Fruit fly (Drosophila melanogaster) whole organism, embryonic: ENCODE data around the gene mat.

ENCODE experiments used
- CG12659 ChIP-seq: fragments of 200-800 bp; sonication (Bioruptor generic); optimal IDR thresholded peaks from 3 replicates; lab custom pipeline; 2017; ENCODE audit warnings: mild to moderate bottlenecking, missing biosample characterization, missing genetic modification reagents, missing genetic modification characterization
- CG14667 ChIP-seq: fragments of 200-800 bp; sonication (Bioruptor generic); IDR thresholded peaks from 2 replicates; pipeline ENCODE4 v1.3.6; 2022; ENCODE audit warnings: missing biosample characterization, missing genetic modification characterization
- CG2199 ChIP-seq: fragments of 200-800 bp; sonication (Bioruptor generic); IDR thresholded peaks from 3 replicates; pipeline ENCODE4 v1.3.6; 2022; ENCODE audit warnings: missing biosample characterization, missing genetic modification characterization
- CG2678 ChIP-seq: fragments of 200-800 bp; sonication (Bioruptor generic); optimal IDR thresholded peaks from 3 replicates; lab custom pipeline; 2019; ENCODE audit warnings: missing biosample characterization, mild to moderate bottlenecking, missing genetic modification characterization, moderate library complexity
- CG4282 ChIP-seq: fragments of 200-800 bp; sonication (Bioruptor generic); optimal IDR thresholded peaks from 2 replicates; lab custom pipeline; 2016; ENCODE audit warnings: missing biosample characterization, missing genetic modification characterization
- CG7745 ChIP-seq: fragments of 200-800 bp; sonication (Bioruptor generic); optimal IDR thresholded peaks from 2 replicates; lab custom pipeline; 2018; ENCODE audit warnings: missing biosample characterization, mild to moderate bottlenecking, missing genetic modification characterization, moderate library complexity
- Hr39 ChIP-seq: fragments of >200 bp; optimal IDR thresholded peaks from 2 replicates; lab custom pipeline; 2017
- Hr78 ChIP-seq, 2 experiments: fragments of 200-800 bp in 1 of 2; fragments of >200 bp in 1 of 2; sonication (Bioruptor generic) in 1 of 2; optimal IDR thresholded peaks; 2 replicates each; lab custom pipeline; 2017 to 2019; ENCODE audit warnings: missing biosample characterization in 2 of 2, missing genetic modification characterization in 2 of 2, mild to moderate bottlenecking in 1 of 2, moderate library complexity in 1 of 2
- Rfx ChIP-seq: fragments of 200-800 bp; sonication (Bioruptor generic); IDR thresholded peaks from 2 replicates; pipeline ENCODE4 v1.3.6; 2022; ENCODE audit warnings: missing biosample characterization, missing genetic modification characterization
- bowl ChIP-seq: fragments of 200-800 bp; sonication (Bioruptor generic); IDR thresholded peaks from 2 replicates; pipeline ENCODE4 v1.3.6; 2022; ENCODE audit warnings: missing biosample characterization, missing genetic modification characterization
- jigr1 ChIP-seq: fragments of 200-800 bp; sonication (Bioruptor generic); IDR thresholded peaks from 3 replicates; pipeline ENCODE4 v1.3.6; 2022; ENCODE audit warnings: missing biosample characterization, missing genetic modification characterization
- trh ChIP-seq: fragments of 200-800 bp; sonication (Bioruptor generic); optimal IDR thresholded peaks from 2 replicates; lab custom pipeline; 2016; ENCODE audit warnings: missing biosample characterization, missing genetic modification characterization
- wdn ChIP-seq: fragments of 200-800 bp; sonication (Bioruptor generic); IDR thresholded peaks from 2 replicates; pipeline ENCODE4 v1.3.6; 2022; ENCODE audit warnings: missing biosample characterization, missing genetic modification characterization

- TF ChIP-seq CG12659 (GFP tag; lab: Kevin White, UChicago): no peak
- TF ChIP-seq jigr1 (GFP tag; lab: Robert Waterston, UW): no peak
- TF ChIP-seq trh (GFP tag; lab: Kevin White, UChicago): no peak
- TF ChIP-seq Hr39: no peak
- no peak for TF ChIP-seq bowl (GFP tag; lab: Robert Waterston, UW)
- TF ChIP-seq wdn (GFP tag; lab: Robert Waterston, UW): no peak
- TF ChIP-seq CG7745: no peak
- TF ChIP-seq CG2199: no peak
- TF ChIP-seq CG2678 (tag; lab: Kevin White, UChicago): no peak
- no peak for TF ChIP-seq CG4282 (GFP tag; lab: Kevin White, UChicago)
- TF ChIP-seq Hr78 (GFP tag; optimal IDR thresholded peaks at IDR 0.05; lab: Kevin White, UChicago): no peak
- no peak for TF ChIP-seq Rfx
- no peak for TF ChIP-seq CG14667 (GFP tag; lab: Robert Waterston, UW)
These were observed 12.2 kb downstream of the mat start for dm6 chr3L:914852-915251.
